Fruit fly (Drosophila melanogaster): ENCODE measurements around the gene RluA-2.

The RluA-2 gene

DNA sequence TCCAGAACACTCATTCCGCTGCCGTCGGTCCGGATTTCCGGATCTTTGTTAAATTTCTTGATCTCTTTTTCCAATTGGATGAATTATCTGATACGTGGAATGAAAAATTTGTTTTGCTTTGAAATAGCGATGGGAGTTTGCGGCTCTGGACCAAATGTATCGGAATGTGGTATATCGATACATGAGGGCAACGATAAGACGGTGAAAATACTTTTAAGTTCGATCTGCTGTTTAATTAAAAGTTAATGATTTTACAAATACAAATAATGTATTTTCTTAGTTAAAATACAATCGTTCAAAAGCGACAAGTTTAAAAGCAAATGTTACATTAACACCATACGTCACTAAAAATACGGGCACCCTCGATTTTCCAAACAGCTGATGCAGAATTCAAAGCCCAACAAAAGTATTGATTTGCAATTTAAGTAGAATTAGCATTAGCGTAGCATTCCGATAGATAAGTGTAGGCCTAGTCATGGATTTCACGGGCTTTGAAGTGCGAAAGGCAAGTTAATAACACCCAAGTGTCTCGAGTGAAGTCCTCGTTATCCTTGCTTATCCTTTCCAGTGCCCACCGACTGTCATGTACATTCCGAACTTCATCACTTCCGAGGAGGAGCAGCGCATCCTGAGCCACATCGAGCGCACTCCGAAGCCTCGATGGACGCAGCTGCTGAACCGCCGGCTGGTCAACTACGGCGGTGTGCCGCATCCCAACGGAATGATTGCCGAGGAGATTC, 11.8 kb downstream of the RluA-2 start, which contains the start of the genes Cog4 and CG6144 (continued):
- TF ChIP-seq CG1792 (GFP tag; optimal IDR thresholded peaks at IDR 0.05) = no peak
- TF ChIP-seq E2f1 (GFP tag; IDR thresholded peaks at IDR 0.05) = no peak
- no peak for TF ChIP-seq croc (GFP tag; conservative IDR thresholded peaks at IDR 0.05)
- no peak for TF ChIP-seq CG10462 (GFP tag; optimal IDR thresholded peaks at IDR 0.05)
- TF ChIP-seq eyg (GFP tag; optimal IDR thresholded peaks at IDR 0.05) = no peak
- no peak for TF ChIP-seq twi (tag; optimal IDR thresholded peaks at IDR 0.05)
- TF ChIP-seq sens-2 (GFP tag; IDR thresholded peaks at IDR 0.05) = no peak
- no peak for TF ChIP-seq CG8944 (GFP tag; optimal IDR thresholded peaks at IDR 0.05)
- TF ChIP-seq fd96Cb (tag; optimal IDR thresholded peaks at IDR 0.05) = no peak
- no peak for TF ChIP-seq her (GFP tag; optimal IDR thresholded peaks at IDR 0.05)
- TF ChIP-seq Fer1 (GFP tag; optimal IDR thresholded peaks at IDR 0.05) = no peak
- peak; percentile 27 for TF ChIP-seq CG17829 (tag; optimal IDR thresholded peaks at IDR 0.05)
- no peak for TF ChIP-seq Abd-B (GFP tag; optimal IDR thresholded peaks at IDR 0.05)
- TF ChIP-seq pum (GFP tag; optimal IDR thresholded peaks at IDR 0.05) = peak; percentile 56
- TF ChIP-seq Taf1 (GFP tag; IDR thresholded peaks at IDR 0.05) = no peak
- TF ChIP-seq nerfin-1 (tag; optimal IDR thresholded peaks at IDR 0.05) = peak; percentile 99
- no peak for TF ChIP-seq HmgZ (tag; optimal IDR thresholded peaks at IDR 0.05)
- peak; percentile 43; the same call in 1 of the 2 replicates for TF ChIP-seq Ada2b (GFP tag; IDR thresholded peaks at IDR 0.05)
- peak; percentile 82 for TF ChIP-seq hbn (GFP tag; IDR thresholded peaks at IDR 0.05; ENCODE audit: partially characterized antibody)
- peak; percentile 68 for TF ChIP-seq Opbp (GFP tag; IDR thresholded peaks at IDR 0.05; ENCODE audit: partially characterized antibody)
- TF ChIP-seq Usf (GFP tag; optimal IDR thresholded peaks at IDR 0.05) = no peak
- peak; percentile 27 for TF ChIP-seq Max (GFP tag; optimal IDR thresholded peaks at IDR 0.05)
- TF ChIP-seq Mes4 (GFP tag; optimal IDR thresholded peaks at IDR 0.05) = no peak
- no peak for TF ChIP-seq CG15696 (tag; optimal IDR thresholded peaks at IDR 0.05)
- no peak for TF ChIP-seq odd (GFP tag; optimal IDR thresholded peaks at IDR 0.05)
- no peak for TF ChIP-seq wek (GFP tag; optimal IDR thresholded peaks at IDR 0.05)
- TF ChIP-seq tna (GFP tag; IDR thresholded peaks at IDR 0.05; ENCODE audit: partially characterized antibody) = peak; percentile 62
- TF ChIP-seq Lhr (GFP tag; optimal IDR thresholded peaks at IDR 0.05) = no peak
- TF ChIP-seq tio (GFP tag; optimal IDR thresholded peaks at IDR 0.05) = no peak
- TF ChIP-seq bsh (GFP tag; optimal IDR thresholded peaks at IDR 0.05) = no peak
- TF ChIP-seq Optix (GFP tag; IDR thresholded peaks at IDR 0.05) = no peak
- TF ChIP-seq Dip3 (GFP tag; optimal IDR thresholded peaks at IDR 0.05) = no peak
- no peak for TF ChIP-seq eve (GFP tag; optimal IDR thresholded peaks at IDR 0.05)
- TF ChIP-seq Trl (optimal IDR thresholded peaks at IDR 0.05) = no peak
- TF ChIP-seq Trl (GFP tag; optimal IDR thresholded peaks at IDR 0.05) = peak; percentile 62
- TF ChIP-seq CG9876 (GFP tag; optimal IDR thresholded peaks at IDR 0.05) = no peak
- no peak for TF ChIP-seq abd-A (tag; optimal IDR thresholded peaks at IDR 0.05)
- TF ChIP-seq CG11560 (tag; IDR thresholded peaks at IDR 0.05) = no peak
- TF ChIP-seq CG4854 (GFP tag; optimal IDR thresholded peaks at IDR 0.05) = no peak
- TF ChIP-seq Bteb2 (GFP tag; optimal IDR thresholded peaks at IDR 0.05) = no peak
- TF ChIP-seq CG17385 (GFP tag; optimal IDR thresholded peaks at IDR 0.05) = no peak
- TF ChIP-seq sc (optimal IDR thresholded peaks at IDR 0.05) = no peak
- TF ChIP-seq sc (GFP tag; optimal IDR thresholded peaks at IDR 0.05) = no peak
- TF ChIP-seq dpn (GFP tag; optimal IDR thresholded peaks at IDR 0.05) = peak; percentile 4 to 6
- no peak for TF ChIP-seq ash1 (GFP tag; optimal IDR thresholded peaks at IDR 0.05)
- no peak for TF ChIP-seq Mrtf (GFP tag; IDR thresholded peaks at IDR 0.05)
- no peak for TF ChIP-seq CG2202 (tag; optimal IDR thresholded peaks at IDR 0.05)
- no peak for TF ChIP-seq CG3847 (GFP tag; IDR thresholded peaks at IDR 0.05)
- TF ChIP-seq hb (GFP tag; IDR thresholded peaks at IDR 0.05; ENCODE audit: partially characterized antibody) = peak; percentile 27; the same call in 2 of the 3 replicates
- TF ChIP-seq CG18619 (GFP tag; optimal IDR thresholded peaks at IDR 0.05) = no peak
- no peak for TF ChIP-seq Gsc (GFP tag; IDR thresholded peaks at IDR 0.05)
